Worm (Caenorhabditis elegans) whole organism, L1 larva: ENCODE data around the gene cogc-4.

Experiments
- C34B4.2 ChIP-seq: sonication (generic microtip); optimal IDR thresholded peaks from 2 replicates; lab custom pipeline; 2017; ENCODE audit warnings: mild to moderate bottlenecking, missing genetic modification characterization, missing compliant biosample characterization
- alr-1 ChIP-seq: fragments of 200-800 bp; sonication (Bioruptor generic); optimal IDR thresholded peaks from 2 replicates; lab custom pipeline; 2018; ENCODE audit warnings: borderline replicate concordance, mild to moderate bottlenecking, missing genetic modification characterization, missing compliant biosample characterization
- ceh-63 ChIP-seq: fragments of 200-800 bp; sonication (Bioruptor generic); optimal IDR thresholded peaks from 2 replicates; lab custom pipeline; 2018; ENCODE audit warnings: mild to moderate bottlenecking, missing genetic modification characterization, missing compliant biosample characterization
- ceh-8 ChIP-seq: fragments of 200-800 bp; sonication (Bioruptor generic); optimal IDR thresholded peaks from 2 replicates; lab custom pipeline; 2018; ENCODE audit warnings: mild to moderate bottlenecking, missing genetic modification characterization, moderate library complexity, missing compliant biosample characterization
- dpl-1 ChIP-seq, 3 experiments: fragments of 150-350 bp in 2 of 3; sonication (generic microtip) in 1 of 3; optimal IDR thresholded peaks; 2 replicates each; lab custom pipeline; 2014 to 2017; ENCODE audit warnings: missing biosample characterization in 3 of 3, missing genetic modification characterization in 3 of 3, missing genetic modification reagents in 3 of 3
- efl-1 ChIP-seq, 4 experiments: fragments of 150-350 bp; optimal IDR thresholded peaks in 3 of 4; peaks in 1 of 4; 1 replicate in 1 of 4; 2 replicates in 3 of 4; lab custom pipeline; 2014; ENCODE audit warnings: missing biosample characterization in 2 of 4, missing genetic modification characterization in 2 of 4, missing genetic modification reagents in 2 of 4
- elt-2 ChIP-seq: sonication (generic microtip); optimal IDR thresholded peaks from 2 replicates; lab custom pipeline; 2016; ENCODE audit warnings: missing genetic modification characterization, mild to moderate bottlenecking, inconsistent platforms, missing compliant biosample characterization, missing genetic modification reagents
- elt-3 ChIP-seq, 6 experiments: fragments of 150-350 bp in 1 of 6; sonication (generic microtip); optimal IDR thresholded peaks; 2 replicates each; lab custom pipeline; 2017 to 2018; ENCODE audit warnings: missing biosample characterization in 6 of 6, missing genetic modification characterization in 6 of 6, inconsistent platforms in 1 of 6
- grh-1 ChIP-seq: fragments of 200-800 bp; sonication (Bioruptor generic); IDR thresholded peaks from 2 replicates; pipeline ENCODE4 v1.3.6; 2022; ENCODE audit warnings: missing genetic modification reagents, missing genetic modification characterization, missing compliant biosample characterization
- irx-1 ChIP-seq: sonication (generic microtip); optimal IDR thresholded peaks from 2 replicates; lab custom pipeline; 2016; ENCODE audit warnings: missing genetic modification characterization, missing compliant biosample characterization
- jun-1 ChIP-seq: fragments of 150-350 bp; optimal IDR thresholded peaks from 2 replicates; lab custom pipeline; 2014; ENCODE audit warnings: missing biosample characterization, missing genetic modification reagents, missing genetic modification characterization
- lin-14 ChIP-seq: fragments of 200-800 bp; sonication (Bioruptor generic); optimal IDR thresholded peaks from 2 replicates; lab custom pipeline; 2018; ENCODE audit warnings: mild to moderate bottlenecking, missing genetic modification characterization, moderate library complexity, missing compliant biosample characterization
- lin-35 ChIP-seq, 2 experiments: fragments of 150-350 bp; optimal IDR thresholded peaks; 2 replicates each; lab custom pipeline; 2014; ENCODE audit warnings: missing biosample characterization in 2 of 2, missing genetic modification characterization in 2 of 2, missing genetic modification reagents in 2 of 2
- lir-3 ChIP-seq: sonication (generic microtip); optimal IDR thresholded peaks from 2 replicates; lab custom pipeline; 2016; ENCODE audit warnings: mild to moderate bottlenecking, missing genetic modification characterization, moderate library complexity, missing compliant biosample characterization; ENCODE audit not compliant: poor library complexity
- lsy-2 ChIP-seq, 2 experiments: fragments of 150-350 bp; optimal IDR thresholded peaks; 2 replicates each; lab custom pipeline; 2014; ENCODE audit warnings: missing biosample characterization in 2 of 2, missing genetic modification characterization in 2 of 2
- mef-2 ChIP-seq: fragments of 150-350 bp; optimal IDR thresholded peaks from 2 replicates; lab custom pipeline; 2014; ENCODE audit warnings: missing biosample characterization, missing genetic modification characterization
- nhr-11 ChIP-seq: fragments of 150-350 bp; optimal IDR thresholded peaks from 2 replicates; lab custom pipeline; 2014; ENCODE audit warnings: missing biosample characterization, missing genetic modification characterization
- nhr-19 ChIP-seq: fragments of 200-800 bp; sonication (Bioruptor generic); conservative IDR thresholded peaks from 2 replicates; pipeline ENCODE4 v1.3.6; 2022; ENCODE audit warnings: missing genetic modification characterization, missing compliant biosample characterization
- nhr-47 ChIP-seq: sonication (generic microtip); optimal IDR thresholded peaks from 2 replicates; lab custom pipeline; 2016; ENCODE audit warnings: mild to moderate bottlenecking, missing genetic modification characterization, moderate library complexity, missing compliant biosample characterization
- nhr-71 ChIP-seq: sonication (generic microtip); optimal IDR thresholded peaks from 2 replicates; lab custom pipeline; 2016; ENCODE audit warnings: mild to moderate bottlenecking, missing genetic modification characterization, moderate library complexity, missing compliant biosample characterization
- nhr-76 ChIP-seq: sonication (generic microtip); optimal IDR thresholded peaks from 2 replicates; lab custom pipeline; 2017; ENCODE audit warnings: missing biosample characterization, missing genetic modification characterization
- nhr-77 ChIP-seq: fragments of 150-350 bp; optimal IDR thresholded peaks from 2 replicates; lab custom pipeline; 2014; ENCODE audit warnings: missing biosample characterization, missing genetic modification characterization
- nhr-85 ChIP-seq: sonication (generic microtip); peaks from one replicate; lab custom pipeline; 2016; ENCODE audit warnings: missing genetic modification characterization, inconsistent platforms, missing compliant biosample characterization
- nhr-90 ChIP-seq: sonication (generic microtip); optimal IDR thresholded peaks from 2 replicates; lab custom pipeline; 2016; ENCODE audit warnings: mild to moderate bottlenecking, missing genetic modification characterization, missing compliant biosample characterization; ENCODE audit not compliant: poor library complexity
- pax-3 ChIP-seq: fragments of 200-800 bp; sonication (Bioruptor generic); optimal IDR thresholded peaks from 2 replicates; lab custom pipeline; 2018; ENCODE audit warnings: mild to moderate bottlenecking, missing genetic modification characterization, moderate library complexity, missing compliant biosample characterization
- pqm-1 ChIP-seq: sonication (generic microtip); optimal IDR thresholded peaks from 3 replicates; lab custom pipeline; 2017; ENCODE audit warnings: missing biosample characterization, missing genetic modification characterization
- rnt-1 ChIP-seq: sonication (generic microtip); optimal IDR thresholded peaks from 2 replicates; lab custom pipeline; 2016; ENCODE audit warnings: mild to moderate bottlenecking, missing genetic modification characterization, moderate library complexity, missing compliant biosample characterization
- sptf-1 ChIP-seq: fragments of 150-350 bp; optimal IDR thresholded peaks from 2 replicates; lab custom pipeline; 2014; ENCODE audit warnings: missing biosample characterization, missing genetic modification characterization
- tlp-1 ChIP-seq: fragments of 150-350 bp; optimal IDR thresholded peaks from 2 replicates; lab custom pipeline; 2014; ENCODE audit warnings: missing biosample characterization, missing genetic modification characterization
- unc-86 ChIP-seq: sonication (generic microtip); optimal IDR thresholded peaks from 2 replicates; lab custom pipeline; 2016; ENCODE audit warnings: missing genetic modification characterization, missing compliant biosample characterization
- vab-15 ChIP-seq: sonication (generic microtip); optimal IDR thresholded peaks from 2 replicates; lab custom pipeline; 2017; ENCODE audit warnings: missing genotype, mild to moderate bottlenecking, missing genetic modification characterization, missing compliant biosample characterization
- xbp-1 ChIP-seq: sonication (generic microtip); optimal IDR thresholded peaks from 2 replicates; lab custom pipeline; 2016; ENCODE audit warnings: missing genetic modification characterization, missing compliant biosample characterization
- zag-1 ChIP-seq: fragments of 150-350 bp; optimal IDR thresholded peaks from 2 replicates; lab custom pipeline; 2014; ENCODE audit warnings: missing biosample characterization, missing genetic modification characterization
- zip-4 ChIP-seq: fragments of 200-800 bp; sonication (Bioruptor generic); optimal IDR thresholded peaks from 2 replicates; lab custom pipeline; 2018; ENCODE audit warnings: mild to moderate bottlenecking, missing genetic modification characterization, moderate library complexity, missing compliant biosample characterization

The cogc-4 gene

ce11 chrII:1403056-1403455, at the start of gene cogc-4, which contains the start of gene Y51H7C.41:
Gene cogc-4, plus strand, starts transcription at chrII:1403441.
Gene Y51H7C.41, plus strand, starts transcription at chrII:1403321.
- peak in 1 of 3 experiments; percentile 19 for TF ChIP-seq dpl-1 (GFP tag; optimal IDR thresholded peaks at IDR 0.05; lab: Kevin White, UChicago)
- TF ChIP-seq elt-3 (tag; optimal IDR thresholded peaks at IDR 0.05; lab: Kevin White, UChicago) = no peak
- TF ChIP-seq efl-1 (optimal IDR thresholded peaks at IDR 0.05; lab: Kevin White, UChicago) = no peak
- peak in 1 of 2 experiments; percentile 90 for TF ChIP-seq efl-1 (GFP tag; optimal IDR thresholded peaks at IDR 0.05 in 1 of 2; lab: Kevin White, UChicago)

- TF ChIP-seq zip-4 (no peak), pax-3 (tag; lab: Kevin White, UChicago) (no peak), nhr-19 (GFP tag; lab: Robert Waterston, UW) (no peak), alr-1 (tag; lab: Kevin White, UChicago) (no peak), elt-2 (tag; lab: Kevin White, UChicago) (peak; percentile 38)
These were observed 47.8 kb upstream of the cogc-4 start, which contains the start of gene C13A10.1 for ce11 chrII:1355480-1355879. Gene C13A10.1, minus strand, starts transcription at chrII:1355649.

- peak in 1 of 2 experiments; percentile 54 for TF ChIP-seq efl-1 (optimal IDR thresholded peaks at IDR 0.05; lab: Kevin White, UChicago)
- TF ChIP-seq efl-1 (GFP tag; optimal IDR thresholded peaks at IDR 0.05 in 1 of 2; lab: Kevin White, UChicago) = peak in 1 of 2 experiments; percentile 59
- TF ChIP-seq grh-1 (GFP tag; lab: Robert Waterston, UW) = no peak
These were observed 46.0 kb upstream of the cogc-4 start for ce11 chrII:1357262-1357661.

DNA sequence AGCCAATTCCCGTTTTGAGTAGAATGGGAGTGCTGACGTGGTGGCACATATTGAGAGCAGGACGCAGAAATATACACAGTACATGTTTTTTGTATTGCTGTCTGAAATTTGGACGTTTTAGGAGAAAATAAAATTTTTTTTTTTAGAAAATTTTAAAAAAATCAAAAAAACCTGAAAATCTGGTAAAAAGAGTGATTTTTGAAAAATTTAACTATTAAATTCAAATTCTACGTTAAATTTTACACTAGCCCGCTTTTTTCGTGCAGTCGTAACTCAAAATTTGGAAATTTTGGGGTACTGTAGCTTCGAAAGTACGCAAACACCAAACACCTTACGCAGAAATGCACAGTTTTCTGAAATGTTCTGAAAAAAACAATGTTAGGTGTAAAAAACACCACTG, 45.3 kb upstream of the cogc-4 start, which contains the start of gene C13A10.2:
Gene C13A10.2 (minus strand): TSS at position 101 of the 400 bp plus-strand sequence.
- TF ChIP-seq lsy-2 (tag; optimal IDR thresholded peaks at IDR 0.05; lab: Kevin White, UChicago) (peak in 1 of 2 experiments; percentile 9), lir-3 (tag; lab: Kevin White, UChicago) (no peak), irx-1 (no peak)

- TF ChIP-seq nhr-90 (no peak), nhr-85 (no peak), ceh-8 (GFP tag; lab: Kevin White, UChicago) (no peak), lin-14 (GFP tag; lab: Kevin White, UChicago) (no peak), C34B4.2 (tag; lab: Kevin White, UChicago) (no peak), sptf-1 (tag; lab: Kevin White, UChicago) (no peak), zag-1 (tag; lab: Kevin White, UChicago) (no peak), unc-86 (tag; lab: Kevin White, UChicago) (no peak), lin-35 (GFP tag; optimal IDR thresholded peaks at IDR 0.05; lab: Kevin White, UChicago) (no peak), pqm-1 (no peak), nhr-11 (tag; lab: Kevin White, UChicago) (no peak), rnt-1 (tag; lab: Kevin White, UChicago) (no peak)
These were observed 43.0 kb upstream of the cogc-4 start for ce11 chrII:1360257-1360656.

- no peak for TF ChIP-seq tlp-1 (tag; lab: Kevin White, UChicago)
- no peak for TF ChIP-seq vab-15 (tag; lab: Kevin White, UChicago)
- no peak for TF ChIP-seq xbp-1 (tag; lab: Kevin White, UChicago)
These were observed 40.8 kb upstream of the cogc-4 start for ce11 chrII:1362423-1362822.

DNA sequence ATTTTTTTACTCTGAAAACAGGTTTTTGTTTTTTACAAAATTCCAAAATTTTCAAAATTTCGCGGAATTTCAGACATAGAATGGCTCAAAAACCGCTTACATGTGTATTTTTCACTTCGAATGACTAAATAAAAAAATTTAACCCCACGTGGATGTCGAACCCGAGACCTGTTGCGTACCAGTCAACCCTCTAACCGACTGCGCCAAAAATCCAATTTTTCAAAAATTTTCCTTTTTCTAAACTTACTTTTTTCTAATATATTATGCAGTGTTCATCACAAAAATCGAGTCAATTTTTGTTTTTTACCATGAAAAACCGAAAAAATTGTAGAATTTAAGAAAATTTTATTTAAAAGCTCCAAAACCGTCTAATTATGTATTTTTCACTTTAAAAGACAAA, 37.3 kb upstream of the cogc-4 start:
- TF ChIP-seq ceh-8 (GFP tag; lab: Kevin White, UChicago) (no peak), nhr-47 (tag; lab: Kevin White, UChicago) (no peak), nhr-71 (tag; lab: Kevin White, UChicago) (no peak), mef-2 (tag; lab: Kevin White, UChicago) (no peak), alr-1 (tag; lab: Kevin White, UChicago) (no peak), irx-1 (no peak), tlp-1 (tag; lab: Kevin White, UChicago) (no peak), grh-1 (GFP tag; lab: Robert Waterston, UW) (no peak), pax-3 (tag; lab: Kevin White, UChicago) (no peak), nhr-76 (tag; lab: Kevin White, UChicago) (no peak), lir-3 (tag; lab: Kevin White, UChicago) (no peak), nhr-77 (tag; lab: Kevin White, UChicago) (no peak), jun-1 (tag; lab: Kevin White, UChicago) (no peak), ceh-63 (GFP tag; lab: Kevin White, UChicago) (no peak)
